Fruit fly (Drosophila melanogaster): ENCODE results near the gene CG3402.
A peak's percentile ranks its signal among the peaks of the same experiment; 100 is the strongest.

CG3402 gene

dm6 chr3L:621097-621967, 31.3 kb downstream of the CG3402 start (continued):
- TF ChIP-seq Xbp1 (GFP tag; optimal IDR thresholded peaks at IDR 0.05) (peak; percentile 72), E2f1 (GFP tag; IDR thresholded peaks at IDR 0.05) (peak; percentile 50; the same call in 1 of the 2 replicates), Ssrp (tag; optimal IDR thresholded peaks at IDR 0.05) (peak; percentile 85), CG8290 (GFP tag; optimal IDR thresholded peaks at IDR 0.05) (peak; percentile 82), CG8290 (tag; optimal IDR thresholded peaks at IDR 0.05) (peak; percentile 37 to 80), Ets65A (GFP tag) (peak; percentile 93), klu (GFP tag; IDR thresholded peaks at IDR 0.05) (0 out of 2 replicates have a peak, but pooled peaks have one; percentile 24), CG4707 (GFP tag; optimal IDR thresholded peaks at IDR 0.05) (peak; percentile 75), CG1024 (GFP tag; IDR thresholded peaks at IDR 0.05) (peak; percentile 44; the same call in 1 of the 2 replicates), CG8359 (GFP tag; optimal IDR thresholded peaks at IDR 0.05; ENCODE audit: borderline replicate concordance) (peak; percentile 85), sens (GFP tag) (peak; percentile 98), CG6813 (GFP tag; optimal IDR thresholded peaks at IDR 0.05) (peak; percentile 78), Sry-β (GFP tag; optimal IDR thresholded peaks at IDR 0.05) (no peak), ind (GFP tag; optimal IDR thresholded peaks at IDR 0.05) (peak; percentile 55), stc (GFP tag; IDR thresholded peaks at IDR 0.05) (peak; percentile 28; the same call in 1 of the 2 replicates), Max (GFP tag; optimal IDR thresholded peaks at IDR 0.05) (peak; percentile 67), Atf6 (GFP tag; IDR thresholded peaks at IDR 0.05) (no peak), zf30C (GFP tag; optimal IDR thresholded peaks at IDR 0.05) (peak; percentile 98), CG13624 (GFP tag; optimal IDR thresholded peaks at IDR 0.05) (peak; percentile 51), Kr (GFP tag; optimal IDR thresholded peaks at IDR 0.05) (peak; percentile 75), CG14667 (GFP tag; IDR thresholded peaks at IDR 0.05) (peak; percentile 45; the same call in 1 of the 2 replicates), H15 (GFP tag; IDR thresholded peaks at IDR 0.05) (peak; percentile 62; the same call in 2 of the 3 replicates), CG17912 (GFP tag; optimal IDR thresholded peaks at IDR 0.05) (no peak), Neu2 (GFP tag; optimal IDR thresholded peaks at IDR 0.05; ENCODE audit: borderline replicate concordance) (peak; percentile 48), Dip3 (GFP tag; optimal IDR thresholded peaks at IDR 0.05) (no peak), al (GFP tag; IDR thresholded peaks at IDR 0.05) (no peak), ranshi (GFP tag; IDR thresholded peaks at IDR 0.05) (peak; percentile 68; the same call in 1 of the 2 replicates), C15 (GFP tag; IDR thresholded peaks at IDR 0.05) (no peak), ap (GFP tag; IDR thresholded peaks at IDR 0.05) (no peak), CG31388 (GFP tag; optimal IDR thresholded peaks at IDR 0.05) (peak; percentile 53), dmrt99B (tag; optimal IDR thresholded peaks at IDR 0.05) (peak; percentile 69), ro (GFP tag; IDR thresholded peaks at IDR 0.05) (peak; percentile 17; the same call in 1 of the 2 replicates), Fer2 (tag; optimal IDR thresholded peaks at IDR 0.05) (no peak), cas (GFP tag; IDR thresholded peaks at IDR 0.05) (no peak), CG17568 (GFP tag; optimal IDR thresholded peaks at IDR 0.05) (peak; percentile 77), CG13287 (GFP tag; IDR thresholded peaks at IDR 0.05; ENCODE audit: partially characterized antibody) (no peak), Hr51 (GFP tag; optimal IDR thresholded peaks at IDR 0.05) (peak; percentile 38 to 54), CG32767 (GFP tag; IDR thresholded peaks at IDR 0.05) (peak; percentile 56; the same call in 1 of the 2 replicates), CG7786 (GFP tag; optimal IDR thresholded peaks at IDR 0.05) (peak; percentile 47), gsb (GFP tag; IDR thresholded peaks at IDR 0.05) (no peak), scrt (GFP tag; optimal IDR thresholded peaks at IDR 0.05) (peak; percentile 40), dati (GFP tag; IDR thresholded peaks at IDR 0.05) (peak; percentile 15; the same call in 1 of the 2 replicates), GATAe (GFP tag; conservative IDR thresholded peaks at IDR 0.05) (no peak)

Data from whole organism, embryonic.